Fruit fly (Drosophila melanogaster) whole organism, embryonic: ENCODE results near the gene CG11997.

Source experiments
- Aef1 ChIP-seq: fragments of 200-800 bp; sonication (Bioruptor generic); IDR thresholded peaks from 3 replicates; pipeline ENCODE4 v1.3.6; 2022; ENCODE audit warnings: missing biosample characterization, missing genetic modification characterization
- Asciz ChIP-seq: fragments of 200-800 bp; sonication (Bioruptor generic); optimal IDR thresholded peaks from 2 replicates; lab custom pipeline; 2017; ENCODE audit warnings: missing biosample characterization, mild to moderate bottlenecking, missing genetic modification characterization, missing genetic modification reagents
- Atf-2 ChIP-seq: fragments of 200-800 bp; sonication (Bioruptor generic); optimal IDR thresholded peaks from 2 replicates; lab custom pipeline; 2016; ENCODE audit warnings: missing biosample characterization, missing genetic modification characterization
- Blimp-1 ChIP-seq: fragments of 200-800 bp; sonication (Bioruptor generic); optimal IDR thresholded peaks from 3 replicates; lab custom pipeline; 2018; ENCODE audit warnings: missing biosample characterization, missing genetic modification characterization, mild to moderate bottlenecking, moderate library complexity, missing genetic modification reagents
- CG10209 ChIP-seq: fragments of 200-800 bp; sonication (Bioruptor generic); optimal IDR thresholded peaks from 3 replicates; lab custom pipeline; 2017; ENCODE audit warnings: missing biosample characterization, mild to moderate bottlenecking, missing genetic modification characterization, missing genetic modification reagents
- CG10979 ChIP-seq: fragments of 200-800 bp; sonication (Bioruptor generic); optimal IDR thresholded peaks from 2 replicates; lab custom pipeline; 2018; ENCODE audit warnings: missing biosample characterization, mild to moderate bottlenecking, missing genetic modification characterization, moderate library complexity
- CG11504 ChIP-seq: fragments of 200-800 bp; sonication (Bioruptor generic); optimal IDR thresholded peaks from 3 replicates; lab custom pipeline; 2019; ENCODE audit warnings: missing biosample characterization, mild to moderate bottlenecking, missing genetic modification characterization, moderate library complexity
- CG12236 ChIP-seq: fragments of 200-800 bp; sonication (Bioruptor generic); optimal IDR thresholded peaks from 2 replicates; lab custom pipeline; 2016; ENCODE audit warnings: missing biosample characterization, missing genetic modification characterization
- CG12391 ChIP-seq: fragments of 200-800 bp; sonication (Bioruptor generic); optimal IDR thresholded peaks from 3 replicates; lab custom pipeline; 2018; ENCODE audit warnings: missing biosample characterization, mild to moderate bottlenecking, missing genetic modification characterization, moderate library complexity
- CG13424 ChIP-seq: fragments of 200-800 bp; sonication (Bioruptor generic); optimal IDR thresholded peaks from 2 replicates; lab custom pipeline; 2019; ENCODE audit warnings: missing biosample characterization, mild to moderate bottlenecking, missing genetic modification characterization, moderate library complexity
- CG14441 ChIP-seq: fragments of 200-800 bp; sonication (Bioruptor generic); IDR thresholded peaks from 2 replicates; pipeline ENCODE4 v1.3.6; 2022; ENCODE audit warnings: missing biosample characterization, missing genetic modification characterization
- CG14710 ChIP-seq: fragments of 200-800 bp; sonication (Bioruptor generic); optimal IDR thresholded peaks from 3 replicates; lab custom pipeline; 2019; ENCODE audit warnings: missing biosample characterization, mild to moderate bottlenecking, missing genetic modification characterization, moderate library complexity
- CG1602 ChIP-seq: fragments of 200-800 bp; sonication (Bioruptor generic); optimal IDR thresholded peaks from 3 replicates; lab custom pipeline; 2016; ENCODE audit warnings: missing biosample characterization, missing genetic modification characterization
- CG16813 ChIP-seq: fragments of 200-800 bp; sonication (Bioruptor generic); IDR thresholded peaks from 3 replicates; pipeline ENCODE4 v1.3.6; 2022; ENCODE audit warnings: missing biosample characterization, missing genetic modification characterization; ENCODE audit not compliant: partially characterized antibody
- CG18262 ChIP-seq: fragments of 200-800 bp; optimal IDR thresholded peaks from 3 replicates; lab custom pipeline; 2019; ENCODE audit warnings: missing biosample characterization, mild to moderate bottlenecking, missing genetic modification characterization, moderate library complexity
- CG18619 ChIP-seq: fragments of 200-800 bp; sonication (Bioruptor generic); optimal IDR thresholded peaks from 3 replicates; lab custom pipeline; 2017; ENCODE audit warnings: missing biosample characterization, mild to moderate bottlenecking, missing genetic modification characterization
- CG2202 ChIP-seq: fragments of 200-800 bp; sonication (Bioruptor generic); optimal IDR thresholded peaks from 2 replicates; lab custom pipeline; 2018; ENCODE audit warnings: missing biosample characterization, mild to moderate bottlenecking, missing genetic modification characterization
- CG30403 ChIP-seq: fragments of 200-800 bp; sonication (Bioruptor generic); optimal IDR thresholded peaks from 3 replicates; lab custom pipeline; 2016; ENCODE audit warnings: missing biosample characterization, missing genetic modification characterization
- CG31365 ChIP-seq: fragments of 200-800 bp; sonication (Bioruptor generic); optimal IDR thresholded peaks from 2 replicates; lab custom pipeline; 2018; ENCODE audit warnings: missing biosample characterization, mild to moderate bottlenecking, missing genetic modification characterization
- CG31441 ChIP-seq: fragments of 200-800 bp; sonication (Bioruptor generic); IDR thresholded peaks from 2 replicates; pipeline ENCODE4 v1.3.6; 2022; ENCODE audit warnings: missing biosample characterization, missing genetic modification characterization
- CG33213 ChIP-seq: fragments of 200-800 bp; sonication (Bioruptor generic); optimal IDR thresholded peaks from 3 replicates; lab custom pipeline; 2016; ENCODE audit warnings: missing biosample characterization, missing genetic modification characterization
- CG4424 ChIP-seq: fragments of 200-800 bp; sonication (Bioruptor generic); optimal IDR thresholded peaks from 3 replicates; lab custom pipeline; 2016; ENCODE audit warnings: missing biosample characterization, missing genetic modification characterization
- CG6791 ChIP-seq: fragments of 200-800 bp; sonication (Bioruptor generic); IDR thresholded peaks from 3 replicates; pipeline ENCODE4 v1.3.6; 2022; ENCODE audit warnings: missing biosample characterization, missing genetic modification characterization; ENCODE audit not compliant: partially characterized antibody
- CG7556 ChIP-seq: fragments of 200-800 bp; sonication (Bioruptor generic); optimal IDR thresholded peaks from 2 replicates; lab custom pipeline; 2017; ENCODE audit warnings: missing biosample characterization, mild to moderate bottlenecking, missing genetic modification characterization
- CG9727 ChIP-seq: fragments of 200-800 bp; sonication (Bioruptor generic); optimal IDR thresholded peaks from 3 replicates; lab custom pipeline; 2017; ENCODE audit warnings: missing biosample characterization, mild to moderate bottlenecking, missing genetic modification characterization
- Ets65A ChIP-seq: fragments of 200-800 bp; sonication (Bioruptor generic); peaks from one replicate; lab custom pipeline; 2016; ENCODE audit warnings: missing biosample characterization, missing genetic modification characterization
- GATAe ChIP-seq: fragments of 200-800 bp; sonication (Bioruptor generic); conservative IDR thresholded peaks from 2 replicates; pipeline ENCODE4 v1.3.6; 2022; ENCODE audit warnings: missing biosample characterization, missing genetic modification characterization
- Hey ChIP-seq: fragments of 200-800 bp; sonication (Bioruptor generic); optimal IDR thresholded peaks from 3 replicates; lab custom pipeline; 2018; ENCODE audit warnings: missing biosample characterization, mild to moderate bottlenecking, missing genetic modification characterization
- Hr51 ChIP-seq, 2 experiments: fragments of 200-800 bp; sonication (Bioruptor generic); optimal IDR thresholded peaks; 2 replicates in 1 of 2; 3 replicates in 1 of 2; lab custom pipeline; 2016 to 2018; ENCODE audit warnings: missing biosample characterization in 2 of 2, missing genetic modification characterization in 2 of 2, mild to moderate bottlenecking in 1 of 2, moderate library complexity in 1 of 2
- Kr ChIP-seq: fragments of 200-800 bp; sonication (Bioruptor generic); optimal IDR thresholded peaks from 2 replicates; lab custom pipeline; 2017; ENCODE audit warnings: missing biosample characterization, mild to moderate bottlenecking, missing genetic modification characterization
- PHDP ChIP-seq: fragments of 200-800 bp; sonication (Bioruptor generic); optimal IDR thresholded peaks from 3 replicates; lab custom pipeline; 2018; ENCODE audit warnings: missing biosample characterization, mild to moderate bottlenecking, missing genetic modification characterization, moderate library complexity
- Pdp1 ChIP-seq, 2 experiments: fragments of 200-800 bp; sonication (Bioruptor generic); optimal IDR thresholded peaks; 3 replicates each; lab custom pipeline; 2016; ENCODE audit warnings: missing biosample characterization in 2 of 2, missing genetic modification characterization in 2 of 2, mild to moderate bottlenecking in 1 of 2, moderate library complexity in 1 of 2
- Ravus ChIP-seq: fragments of 200-800 bp; sonication (Bioruptor generic); IDR thresholded peaks from 2 replicates; pipeline ENCODE4 v1.3.6; 2022; ENCODE audit warnings: missing biosample characterization, missing genetic modification characterization
- Sry-β ChIP-seq: fragments of 200-800 bp; sonication (Bioruptor generic); optimal IDR thresholded peaks from 2 replicates; lab custom pipeline; 2018; ENCODE audit warnings: missing biosample characterization, mild to moderate bottlenecking, missing genetic modification characterization, moderate library complexity
- ab ChIP-seq: fragments of 200-800 bp; sonication (Bioruptor generic); optimal IDR thresholded peaks from 2 replicates; lab custom pipeline; 2016; ENCODE audit warnings: missing biosample characterization, missing genetic modification characterization
- abd-A ChIP-seq: fragments of 200-800 bp; sonication (Bioruptor generic); optimal IDR thresholded peaks from 3 replicates; lab custom pipeline; 2019; ENCODE audit warnings: missing biosample characterization, mild to moderate bottlenecking, missing genetic modification characterization, moderate library complexity
- amos ChIP-seq: fragments of 200-800 bp; sonication (Bioruptor generic); IDR thresholded peaks from 2 replicates; pipeline ENCODE4 v1.3.6; 2022; ENCODE audit warnings: missing biosample characterization, missing genetic modification characterization; ENCODE audit not compliant: partially characterized antibody
- chif ChIP-seq, 2 experiments: fragments of 200-800 bp; sonication (Bioruptor generic); optimal IDR thresholded peaks; 3 replicates each; lab custom pipeline; 2016; ENCODE audit warnings: missing biosample characterization in 2 of 2, missing genetic modification characterization in 2 of 2
- corto ChIP-seq: fragments of 200-800 bp; sonication (Bioruptor generic); optimal IDR thresholded peaks from 2 replicates; lab custom pipeline; 2016; ENCODE audit warnings: missing biosample characterization, mild to moderate bottlenecking, missing genetic modification characterization, moderate library complexity
- dmrt99B ChIP-seq: fragments of 200-800 bp; sonication (Bioruptor generic); optimal IDR thresholded peaks from 2 replicates; lab custom pipeline; 2018; ENCODE audit warnings: missing biosample characterization, mild to moderate bottlenecking, missing genetic modification characterization, moderate library complexity
- dpn ChIP-seq, 2 experiments: fragments of 200-800 bp; sonication (Bioruptor generic); optimal IDR thresholded peaks; 3 replicates each; lab custom pipeline; 2016; ENCODE audit warnings: missing biosample characterization in 2 of 2, missing genetic modification characterization in 2 of 2
- ems ChIP-seq: fragments of 200-800 bp; sonication (Bioruptor generic); optimal IDR thresholded peaks from 3 replicates; lab custom pipeline; 2016; ENCODE audit warnings: missing biosample characterization, missing genetic modification characterization
- ewg ChIP-seq: fragments of 200-800 bp; sonication (Bioruptor generic); optimal IDR thresholded peaks from 3 replicates; lab custom pipeline; 2017; ENCODE audit warnings: mild to moderate bottlenecking, missing biosample characterization, missing genetic modification reagents, missing genetic modification characterization
- fd96Cb ChIP-seq: fragments of 200-800 bp; sonication (Bioruptor generic); optimal IDR thresholded peaks from 2 replicates; lab custom pipeline; 2018; ENCODE audit warnings: missing biosample characterization, mild to moderate bottlenecking, missing genetic modification characterization, moderate library complexity
- grau ChIP-seq: fragments of 200-800 bp; optimal IDR thresholded peaks from 3 replicates; lab custom pipeline; 2019; ENCODE audit warnings: missing biosample characterization, mild to moderate bottlenecking, missing genetic modification characterization, moderate library complexity
- ind ChIP-seq: fragments of 200-800 bp; sonication (Bioruptor generic); optimal IDR thresholded peaks from 3 replicates; lab custom pipeline; 2016; ENCODE audit warnings: missing biosample characterization, missing genetic modification characterization
- nerfin-1 ChIP-seq: fragments of 200-800 bp; sonication (Bioruptor generic); optimal IDR thresholded peaks from 3 replicates; lab custom pipeline; 2019; ENCODE audit warnings: missing biosample characterization, mild to moderate bottlenecking, missing genetic modification characterization, moderate library complexity
- pros ChIP-seq: fragments of 200-800 bp; sonication (Bioruptor generic); optimal IDR thresholded peaks from 3 replicates; lab custom pipeline; 2019; ENCODE audit warnings: missing biosample characterization, mild to moderate bottlenecking, missing genetic modification characterization, moderate library complexity
- twi ChIP-seq: fragments of 200-800 bp; optimal IDR thresholded peaks from 2 replicates; lab custom pipeline; 2019; ENCODE audit warnings: missing biosample characterization, mild to moderate bottlenecking, missing genetic modification characterization, moderate library complexity

CG11997 gene

DNA sequence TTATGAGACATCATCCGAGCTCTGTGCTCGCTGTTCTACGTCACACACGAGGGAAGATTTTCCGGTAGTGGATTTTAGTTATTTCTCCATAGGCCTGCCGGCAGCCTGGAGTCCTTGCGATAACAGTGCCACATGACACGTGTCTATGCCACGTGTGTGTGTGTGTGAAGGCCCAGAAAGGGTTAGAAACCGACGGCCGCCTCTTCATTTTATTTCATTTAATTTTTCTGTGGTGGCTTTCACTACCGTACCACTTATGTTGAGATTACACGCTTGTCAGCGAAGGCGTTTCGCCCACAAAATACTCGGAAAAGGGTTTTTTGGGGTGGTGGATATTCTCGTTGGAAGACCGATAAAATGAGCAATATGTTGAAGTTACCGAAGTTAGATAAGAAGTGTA, 32.2 kb upstream of the CG11997 start:
- peak; percentile 88 for TF ChIP-seq Kr (GFP tag; lab: Kevin White, UChicago)
- no peak for TF ChIP-seq CG10209
- peak; percentile 60 for TF ChIP-seq pros
- TF ChIP-seq CG2202 (tag; lab: Kevin White, UChicago) = no peak
- no peak for TF ChIP-seq ems
- TF ChIP-seq abd-A = peak; percentile 53
- 0 out of 3 replicates have a peak, but pooled peaks have one; percentile 6 for TF ChIP-seq CG6791 (GFP tag; lab: Robert Waterston, UW)
- TF ChIP-seq Aef1 = no peak
- TF ChIP-seq nerfin-1 (tag; lab: Kevin White, UChicago) = peak; percentile 28
- TF ChIP-seq twi (tag; lab: Kevin White, UChicago) = peak; percentile 62
- peak; percentile 97 for TF ChIP-seq Hey
- no peak for TF ChIP-seq Atf-2 (GFP tag; lab: Kevin White, UChicago)
- TF ChIP-seq CG7556 = no peak
- TF ChIP-seq, all 482 proteins: peak for 7

DNA sequence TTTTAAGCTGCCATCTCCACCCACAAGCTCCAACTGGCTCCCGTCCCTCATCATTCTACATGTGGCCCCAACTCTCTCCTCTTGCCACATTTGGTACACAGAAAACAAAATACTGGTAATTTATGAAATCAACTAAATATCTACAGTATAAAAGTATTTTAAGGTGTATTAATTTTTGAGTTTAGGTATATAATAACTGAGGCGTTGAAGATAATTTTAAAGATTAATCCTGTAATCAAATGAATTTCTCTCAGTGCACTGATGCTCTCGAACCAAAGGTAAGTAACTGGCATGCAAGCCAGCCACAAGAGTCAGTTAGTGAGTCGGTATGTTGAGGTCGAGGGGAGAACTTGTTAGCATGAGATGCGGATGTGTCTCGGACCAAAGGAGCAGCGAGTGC, 29.9 kb upstream of the CG11997 start:
- TF ChIP-seq CG18262 (peak; percentile 41), dpn (GFP tag; optimal IDR thresholded peaks at IDR 0.05; lab: Kevin White, UChicago) (peak in 1 of 2 experiments; percentile 11), CG7556 (peak; percentile 4), CG33213 (GFP tag; lab: Kevin White, UChicago) (no peak), CG11504 (peak; percentile 31), CG9727 (GFP tag; lab: Kevin White, UChicago) (peak; percentile 13), CG1602 (GFP tag; lab: Kevin White, UChicago) (peak; percentile 6), Asciz (no peak), CG4424 (peak; percentile 32), ewg (GFP tag; lab: Kevin White, UChicago) (peak; percentile 3), Ravus (GFP tag; lab: Robert Waterston, UW) (no peak), CG13424 (tag; lab: Kevin White, UChicago) (no peak), corto (GFP tag; lab: Kevin White, UChicago) (peak; percentile 13), Blimp-1 (GFP tag; lab: Kevin White, UChicago) (peak; percentile 47), amos (GFP tag; lab: Robert Waterston, UW) (no peak), CG31441 (GFP tag; lab: Robert Waterston, UW) (peak; percentile 40; the same call in 1 of the 2 replicates), dmrt99B (tag; lab: Kevin White, UChicago) (peak; percentile 16), CG10979 (tag; lab: Kevin White, UChicago) (peak; percentile 54), grau (tag; lab: Kevin White, UChicago) (peak; percentile 7), CG14710 (tag; lab: Kevin White, UChicago) (peak; percentile 37), CG18619 (GFP tag; lab: Kevin White, UChicago) (no peak), Ets65A (peak; percentile 32), CG12236 (GFP tag; lab: Kevin White, UChicago) (no peak), CG31365 (tag; lab: Kevin White, UChicago) (no peak), ind (GFP tag; lab: Kevin White, UChicago) (no peak), CG12391 (tag; lab: Kevin White, UChicago) (peak; percentile 23), Sry-β (GFP tag; lab: Kevin White, UChicago) (no peak), CG14441 (no peak), Hr51 (GFP tag; optimal IDR thresholded peaks at IDR 0.05; lab: Kevin White, UChicago) (peak in 1 of 2 experiments; percentile 12), GATAe (GFP tag; lab: Robert Waterston, UW) (no peak), PHDP (tag; lab: Kevin White, UChicago) (peak; percentile 8), fd96Cb (tag; lab: Kevin White, UChicago) (peak; percentile 18), Pdp1 (GFP tag; optimal IDR thresholded peaks at IDR 0.05; lab: Kevin White, UChicago) (peak in 1 of 2 experiments; percentile 2), ab (GFP tag; lab: Kevin White, UChicago) (no peak), chif (GFP tag; optimal IDR thresholded peaks at IDR 0.05; lab: Kevin White, UChicago) (peak; percentile 26 to 32), CG16813 (GFP tag; lab: Robert Waterston, UW) (no peak), CG30403 (GFP tag; lab: Kevin White, UChicago) (peak; percentile 20)
